Worm (Caenorhabditis elegans) whole organism, mixed stage, embryonic: ENCODE measurements around the gene math-8.

Source experiments
- drap-1 ChIP-seq: fragments of 200-800 bp; sonication (Bioruptor generic); optimal IDR thresholded peaks from 3 replicates; lab custom pipeline; 2018; ENCODE audit warnings: mild to moderate bottlenecking, missing genetic modification characterization, missing compliant biosample characterization
- lsy-2 ChIP-seq: fragments of 150-350 bp; optimal IDR thresholded peaks from 2 replicates; lab custom pipeline; 2014; ENCODE audit warnings: missing biosample characterization, missing genetic modification characterization
- mep-1 ChIP-seq: fragments of 150-350 bp; optimal IDR thresholded peaks from 2 replicates; lab custom pipeline; 2017; ENCODE audit warnings: missing biosample characterization, missing genetic modification reagents, missing genetic modification characterization, inconsistent platforms
- mls-2 ChIP-seq: sonication (generic microtip); optimal IDR thresholded peaks from 2 replicates; lab custom pipeline; 2016; ENCODE audit warnings: mild to moderate bottlenecking, missing genetic modification characterization, moderate library complexity, missing compliant biosample characterization
- nhr-237 ChIP-seq: fragments of 150-350 bp; optimal IDR thresholded peaks from 2 replicates; lab custom pipeline; 2014; ENCODE audit warnings: missing biosample characterization, missing genetic modification characterization
- nhr-76 ChIP-seq: sonication (generic microtip); optimal IDR thresholded peaks from 2 replicates; lab custom pipeline; 2017; ENCODE audit warnings: missing biosample characterization, missing genetic modification characterization
- zip-8 ChIP-seq: fragments of 150-350 bp; optimal IDR thresholded peaks from 2 replicates; lab custom pipeline; 2014; ENCODE audit warnings: missing biosample characterization, missing genetic modification characterization

DNA sequence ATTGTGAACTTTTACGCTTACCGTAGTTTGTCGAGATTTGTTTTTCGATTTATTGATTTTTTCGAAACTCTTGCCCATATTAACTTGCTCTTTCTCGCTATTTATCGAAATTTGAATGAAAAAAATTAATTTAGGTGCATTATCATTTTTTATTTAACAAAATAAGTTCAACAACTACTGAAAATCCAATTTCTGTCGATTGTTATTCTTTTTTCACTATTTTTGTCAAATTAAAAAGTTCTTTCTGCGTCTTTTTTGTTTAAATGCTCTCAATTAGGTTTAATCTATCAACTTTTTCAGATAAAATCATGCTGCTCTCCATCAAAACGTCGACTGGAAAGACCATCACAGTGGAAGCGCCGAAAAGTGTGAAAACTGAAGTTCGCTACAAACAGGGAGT is 37.2 kb upstream of the math-8 start, which contains the start of gene F52C6.2:
- TF ChIP-seq nhr-76 (no peak), lsy-2 (no peak), mls-2 (tag; lab: Kevin White, UChicago) (no peak), drap-1 (GFP tag; lab: Kevin White, UChicago) (no peak), zip-8 (tag; lab: Kevin White, UChicago) (no peak), mep-1 (tag; lab: Kevin White, UChicago) (no peak), nhr-237 (tag; lab: Kevin White, UChicago) (no peak)
